Worm (Caenorhabditis elegans): ENCODE results near the gene cpi-2.
"Not testable (repeated sequence)": the region's sequence is repeated elsewhere in the genome, so short reads cannot be mapped to it uniquely, and the experiment has no call there.

The cpi-2 gene

DNA sequence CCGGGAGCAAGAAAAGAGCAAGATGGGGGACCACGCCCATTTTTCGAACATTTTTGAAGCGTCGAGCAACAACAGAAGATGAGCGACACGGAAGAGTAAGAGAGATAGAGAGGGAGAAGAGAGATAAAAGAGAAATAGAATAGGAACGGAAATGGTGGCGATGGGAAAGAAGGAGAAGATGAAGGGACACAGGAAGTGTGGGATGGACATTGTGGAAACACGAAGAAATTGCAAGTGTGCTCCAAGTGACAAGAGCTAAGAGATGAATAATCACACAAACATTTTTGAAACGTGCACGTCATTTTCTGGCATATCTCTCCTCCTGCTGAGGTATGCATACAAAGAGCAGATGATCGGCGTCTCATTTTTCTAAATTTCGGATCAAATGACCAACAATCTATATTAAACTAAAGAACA, 13.3 kb upstream of the cpi-2 start (continued):
- TF ChIP-seq unc-62 (GFP tag; optimal IDR thresholded peaks at IDR 0.05) (no peak), snpc-4 (tag; optimal IDR thresholded peaks at IDR 0.05) (peak; percentile 29), crh-2 (tag; optimal IDR thresholded peaks at IDR 0.05) (peak; percentile 35), peb-1 (tag; optimal IDR thresholded peaks at IDR 0.05) (no peak)

DNA sequence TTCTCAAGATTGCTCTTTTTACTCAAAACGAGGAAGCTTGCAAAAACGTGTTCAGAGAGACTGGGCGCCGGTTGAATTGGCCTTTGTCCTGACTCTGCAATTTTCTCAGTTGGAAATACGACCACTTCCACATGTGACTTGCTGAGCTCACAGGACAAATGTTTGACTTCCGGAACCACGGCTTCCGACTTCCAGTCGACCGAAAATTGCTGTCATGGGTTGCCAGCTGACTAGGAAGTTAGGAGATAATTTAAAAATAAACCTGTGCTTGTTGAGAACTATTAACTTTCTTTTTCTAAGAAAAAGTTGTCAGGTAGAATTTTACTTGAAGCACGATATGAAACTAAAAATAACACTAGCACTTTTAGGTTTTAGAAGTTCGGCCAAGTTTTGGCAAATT, 12.3 kb upstream of the cpi-2 start:
- TF ChIP-seq mdl-1 (tag; optimal IDR thresholded peaks at IDR 0.05): no peak
- TF ChIP-seq ama-1 (optimal IDR thresholded peaks at IDR 0.05): no peak
- no peak for TF ChIP-seq elt-3 (tag; optimal IDR thresholded peaks at IDR 0.05)
- peak; percentile 67 for TF ChIP-seq sma-9 (GFP tag; optimal IDR thresholded peaks at IDR 0.05)
- TF ChIP-seq sma-9 (tag; optimal IDR thresholded peaks at IDR 0.05): no peak
- TF ChIP-seq crh-2 (tag; optimal IDR thresholded peaks at IDR 0.05): no peak

DNA sequence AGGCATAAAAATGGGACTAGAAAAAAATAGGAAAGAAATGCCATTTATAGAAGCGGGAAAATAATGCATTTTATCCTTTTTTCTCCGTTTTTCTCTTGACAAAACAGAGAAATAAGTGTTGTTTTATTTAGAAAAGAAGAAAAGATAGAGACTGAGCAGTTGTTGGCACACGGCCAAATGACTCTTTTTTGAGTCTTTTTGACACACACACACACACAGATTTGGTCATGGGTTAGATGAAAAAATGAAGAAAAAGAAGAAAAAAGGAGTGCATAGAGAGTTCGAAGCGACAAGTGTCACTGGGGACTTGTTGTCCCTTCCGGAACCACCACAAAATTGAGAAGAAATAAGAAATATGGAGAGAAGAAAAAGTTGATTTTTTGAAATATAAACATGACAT, 10.3 kb upstream of the cpi-2 start:
- TF ChIP-seq lsy-2 (tag; optimal IDR thresholded peaks at IDR 0.05) (peak in 1 of 2 experiments; percentile 51), F13H6.1 (tag; optimal IDR thresholded peaks at IDR 0.05) (peak; percentile 37), fos-1 (tag; optimal IDR thresholded peaks at IDR 0.05) (no peak), crh-2 (tag; optimal IDR thresholded peaks at IDR 0.05) (peak; percentile 23), nhr-129 (tag; optimal IDR thresholded peaks at IDR 0.05) (peak; percentile 56), C34F6.9 (tag; optimal IDR thresholded peaks at IDR 0.05) (peak; percentile 65), sma-9 (GFP tag; optimal IDR thresholded peaks at IDR 0.05) (peak; percentile 1), sma-9 (tag; optimal IDR thresholded peaks at IDR 0.05) (no peak), nhr-21 (tag; optimal IDR thresholded peaks at IDR 0.05) (no peak), zag-1 (tag; optimal IDR thresholded peaks at IDR 0.05) (peak; percentile 58), unc-55 (GFP tag; optimal IDR thresholded peaks at IDR 0.05) (no peak), mab-5 (tag; optimal IDR thresholded peaks at IDR 0.05) (peak; percentile 53)

DNA sequence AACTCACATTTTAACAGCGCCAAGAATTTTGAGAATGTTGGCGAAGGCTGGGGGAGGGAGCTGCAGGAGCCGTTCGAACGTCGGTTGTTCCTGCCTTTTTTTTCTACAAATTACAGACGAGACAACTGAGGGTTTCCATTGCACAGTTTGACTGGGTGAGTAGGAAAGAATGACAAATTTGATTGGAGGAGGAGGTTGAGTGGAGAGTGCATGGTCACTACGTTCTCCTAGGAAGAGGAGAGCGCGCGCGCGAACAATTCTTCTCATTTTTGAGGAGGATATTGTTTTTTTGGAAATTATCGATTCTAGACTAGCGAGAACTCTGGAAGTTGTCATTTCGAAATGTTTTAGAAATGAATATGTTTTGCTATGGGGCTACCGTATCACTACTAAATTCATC, 9.1 kb upstream of the cpi-2 start, which contains the start of gene dhs-17:
TSS of gene dhs-17 (minus strand) at position 101 of the 400 bp plus-strand sequence.
- TF ChIP-seq lin-11 (tag; optimal IDR thresholded peaks at IDR 0.05): no peak
- TF ChIP-seq zag-1 (tag; optimal IDR thresholded peaks at IDR 0.05): no peak
- TF ChIP-seq ama-1 (optimal IDR thresholded peaks at IDR 0.05): no peak
- no peak for TF ChIP-seq lsy-2 (tag; optimal IDR thresholded peaks at IDR 0.05)
- no peak for TF ChIP-seq fos-1 (tag; optimal IDR thresholded peaks at IDR 0.05)

DNA sequence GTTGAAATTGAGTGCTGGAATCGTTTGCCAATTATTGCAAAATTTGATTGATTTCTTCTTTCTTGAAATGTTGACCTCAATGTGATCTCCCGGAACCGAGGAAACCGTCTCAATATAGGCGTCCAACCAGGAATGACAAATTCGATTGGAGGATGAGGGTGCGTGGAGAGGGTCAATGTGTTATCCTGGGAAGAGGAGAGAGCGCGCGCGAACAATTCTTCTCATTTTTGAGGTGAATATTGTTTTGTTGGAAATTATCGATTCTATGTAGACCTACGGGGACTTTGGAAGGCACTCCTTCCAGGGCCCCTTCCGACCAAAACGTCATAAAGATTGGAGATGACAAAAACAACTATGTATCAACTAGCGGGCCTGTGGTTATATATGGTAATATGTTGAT, 7.3 kb upstream of the cpi-2 start:
- TF ChIP-seq alr-1 (tag; optimal IDR thresholded peaks at IDR 0.05): no peak
- TF ChIP-seq nhr-237 (tag; optimal IDR thresholded peaks at IDR 0.05): no peak
- TF ChIP-seq nhr-6 (tag; optimal IDR thresholded peaks at IDR 0.05): no peak
- TF ChIP-seq unc-55 (GFP tag; optimal IDR thresholded peaks at IDR 0.05): no peak
- TF ChIP-seq snpc-4 (tag; optimal IDR thresholded peaks at IDR 0.05): no peak
- TF ChIP-seq nhr-77 (tag; optimal IDR thresholded peaks at IDR 0.05): no peak

DNA sequence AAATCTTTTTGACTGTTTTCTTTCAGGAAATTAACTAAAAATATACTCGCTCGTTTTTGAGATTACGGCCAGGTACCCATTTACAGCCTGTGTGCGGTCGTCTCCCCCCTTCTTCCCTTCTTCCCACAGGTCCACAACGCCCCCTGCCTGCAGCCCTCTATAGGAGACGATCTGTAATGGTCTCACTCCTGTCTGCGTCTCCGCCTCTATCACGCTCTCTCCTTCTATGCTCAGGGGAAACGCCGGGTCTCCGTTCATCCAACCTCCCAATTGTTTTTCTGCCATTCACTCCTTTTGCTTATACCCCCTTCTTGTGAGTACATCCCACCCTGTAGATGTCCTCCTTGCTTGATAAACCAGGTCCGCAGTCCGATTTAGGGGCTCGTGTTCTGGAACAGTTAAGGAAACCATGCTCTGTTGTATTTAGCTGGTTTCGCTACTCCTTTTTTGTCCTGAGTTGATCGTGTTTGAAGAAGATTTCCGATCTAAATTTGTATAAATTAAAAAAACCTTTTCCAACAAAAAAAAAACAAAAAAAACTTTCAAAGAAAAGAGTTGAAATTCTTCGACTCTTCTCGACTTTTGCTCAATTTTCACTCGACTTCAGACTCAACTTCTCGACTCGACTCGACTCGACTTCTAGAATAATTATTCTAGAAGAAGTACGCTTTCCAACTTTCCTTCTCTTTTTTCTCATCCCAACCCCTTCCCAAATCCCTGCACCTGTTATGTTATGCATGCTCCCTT, 5.3 kb upstream of the cpi-2 start, which contains the start of gene F29G9.1:
TSS of gene F29G9.1 (plus strand) at position 697 of the 747 bp plus-strand sequence.
- TF ChIP-seq nhr-77, snpc-4, nhr-237 (tag; optimal IDR thresholded peaks at IDR 0.05): not testable (repeated sequence)

DNA sequence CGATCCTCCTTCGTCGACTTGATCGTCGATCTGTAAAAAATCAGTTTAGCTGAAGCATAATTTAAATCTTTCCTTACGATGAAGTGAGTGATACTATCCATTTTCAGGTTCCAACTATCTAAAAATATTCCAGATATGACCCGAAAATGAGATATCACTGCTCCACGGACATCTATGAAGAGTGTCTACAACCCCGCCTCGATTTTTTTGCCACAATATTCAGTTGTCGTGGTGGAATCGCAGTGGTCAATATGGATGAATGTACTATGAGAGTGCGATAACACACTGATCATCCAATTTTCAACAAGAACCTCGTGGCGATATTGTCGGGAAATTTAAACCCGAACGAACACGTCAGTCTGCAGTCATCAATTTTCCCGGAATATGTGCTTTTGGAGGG, 2.5 kb upstream of the cpi-2 start, which contains the start of gene R01B10.2:
TSS of gene R01B10.2 (minus strand) at position 101 of the 400 bp plus-strand sequence.
- TF ChIP-seq nhr-237 (tag; optimal IDR thresholded peaks at IDR 0.05) (no peak), ceh-16 (tag; optimal IDR thresholded peaks at IDR 0.05) (no peak), gmeb-1 (tag; optimal IDR thresholded peaks at IDR 0.05) (no peak), elt-3 (tag; optimal IDR thresholded peaks at IDR 0.05) (no peak), sem-4 (tag; optimal IDR thresholded peaks at IDR 0.05) (no peak), nhr-77 (tag; optimal IDR thresholded peaks at IDR 0.05) (no peak), C34F6.9 (tag; optimal IDR thresholded peaks at IDR 0.05) (no peak), nhr-6 (tag; optimal IDR thresholded peaks at IDR 0.05) (no peak), ztf-11 (tag; optimal IDR thresholded peaks at IDR 0.05) (no peak), fos-1 (tag; optimal IDR thresholded peaks at IDR 0.05) (no peak), ZK546.5 (tag; optimal IDR thresholded peaks at IDR 0.05) (no peak), R02D3.7 (tag; optimal IDR thresholded peaks at IDR 0.05) (no peak), nhr-129 (tag; optimal IDR thresholded peaks at IDR 0.05) (no peak), zag-1 (tag; optimal IDR thresholded peaks at IDR 0.05) (no peak), peb-1 (tag; optimal IDR thresholded peaks at IDR 0.05) (no peak), lsy-2 (tag; optimal IDR thresholded peaks at IDR 0.05) (no peak), unc-55 (GFP tag; optimal IDR thresholded peaks at IDR 0.05) (no peak)

All from whole organism, L2 larva.